Fruit fly (Drosophila melanogaster) whole organism, adult: Measurements from ENCODE around the gene ATPsynG.

ENCODE experiments used
- CG12768 ChIP-seq: fragments of 200-800 bp; sonication (Bioruptor generic); optimal IDR thresholded peaks from 2 replicates; lab custom pipeline; 2017; ENCODE audit warnings: missing biosample characterization, missing genetic modification characterization, mild to moderate bottlenecking, moderate library complexity, missing genetic modification reagents
- CG14711 ChIP-seq: fragments of 200-800 bp; sonication (Bioruptor generic); optimal IDR thresholded peaks from 2 replicates; lab custom pipeline; 2018; ENCODE audit warnings: missing biosample characterization, mild to moderate bottlenecking, missing genetic modification characterization, moderate library complexity
- CG33017 ChIP-seq: fragments of 200-800 bp; sonication (Bioruptor generic); optimal IDR thresholded peaks from 2 replicates; lab custom pipeline; 2018; ENCODE audit warnings: missing biosample characterization, mild to moderate bottlenecking, missing genetic modification characterization, moderate library complexity
- CG7045 ChIP-seq: fragments of 200-800 bp; sonication (Bioruptor generic); optimal IDR thresholded peaks from 2 replicates; lab custom pipeline; 2017; ENCODE audit warnings: missing biosample characterization, mild to moderate bottlenecking, missing genetic modification characterization
- CG7101 ChIP-seq: fragments of 200-800 bp; sonication (Bioruptor generic); optimal IDR thresholded peaks from 2 replicates; lab custom pipeline; 2018; ENCODE audit warnings: missing biosample characterization, mild to moderate bottlenecking, missing genetic modification characterization, moderate library complexity
- Clk ChIP-seq: fragments of 200-800 bp; sonication (Bioruptor generic); optimal IDR thresholded peaks from 2 replicates; lab custom pipeline; 2017; ENCODE audit warnings: missing biosample characterization, missing genetic modification characterization
- Crg-1 ChIP-seq: fragments of 200-800 bp; sonication (Bioruptor generic); optimal IDR thresholded peaks from 2 replicates; lab custom pipeline; 2016; ENCODE audit warnings: missing biosample characterization, missing genetic modification characterization
- kay ChIP-seq: fragments of 200-800 bp; sonication (Bioruptor generic); peaks from one replicate; lab custom pipeline; 2016; ENCODE audit warnings: missing biosample characterization, missing genetic modification characterization, borderline replicate concordance
- ovo ChIP-seq: fragments of 200-800 bp; sonication (Bioruptor generic); optimal IDR thresholded peaks from 2 replicates; lab custom pipeline; 2016; ENCODE audit warnings: missing biosample characterization, missing genetic modification characterization
- tj ChIP-seq: fragments of 200-800 bp; sonication (Bioruptor generic); optimal IDR thresholded peaks from 3 replicates; lab custom pipeline; 2017; ENCODE audit warnings: missing biosample characterization, mild to moderate bottlenecking, missing genetic modification characterization, moderate library complexity
- toe ChIP-seq: fragments of 200-800 bp; sonication (Bioruptor generic); optimal IDR thresholded peaks from 2 replicates; lab custom pipeline; 2016; ENCODE audit warnings: missing biosample characterization, missing genetic modification characterization

dm6 chr2L:11010999-11011398, 34.8 kb upstream of the ATPsynG start, which contains the start of the genes Art8 and dUTPase:
- TF ChIP-seq kay (GFP tag; lab: Kevin White, UChicago) (no peak), toe (GFP tag; lab: Kevin White, UChicago) (peak; percentile 64), CG12768 (peak; percentile 15), CG33017 (tag; lab: Kevin White, UChicago) (peak; percentile 68), Crg-1 (GFP tag; lab: Kevin White, UChicago) (peak; percentile 61), CG7045 (GFP tag; lab: Kevin White, UChicago) (peak; percentile 52), CG14711 (tag; lab: Kevin White, UChicago) (peak; percentile 91), CG7101 (tag; lab: Kevin White, UChicago) (peak; percentile 81), tj (GFP tag; lab: Kevin White, UChicago) (peak; percentile 66), ovo (GFP tag; lab: Kevin White, UChicago) (peak; percentile 39), Clk (peak; percentile 34)
